Fruit fly (Drosophila melanogaster) S2 (cell line): ENCODE measurements around the gene CG42854.

Experiments
- CG8478 ChIP-seq: fragments of >200 bp; optimal IDR thresholded peaks from 2 replicates; lab custom pipeline; 2018
- CTCF ChIP-seq, 2 experiments: fragments of >200 bp; optimal IDR thresholded peaks; 2 replicates each; lab custom pipeline; 2018

CG42854 gene

dm6 chrX:17246916-17247315, at the start of gene CG42854:
CG42854 (minus strand) TSS chrX:17247016.
- TF ChIP-seq CTCF (optimal IDR thresholded peaks at IDR 0.05; lab: Kevin White, UChicago) (no peak), CG8478 (no peak)

dm6 chrX:17294979-17295378, 48.2 kb upstream of the CG42854 start:
- TF ChIP-seq CG8478, result no peak
- TF ChIP-seq CTCF (optimal IDR thresholded peaks at IDR 0.05; lab: Kevin White, UChicago), result no peak

- TF ChIP-seq CTCF (optimal IDR thresholded peaks at IDR 0.05; lab: Kevin White, UChicago), result no peak
- no peak for TF ChIP-seq CG8478
Observed at dm6 chrX:17294169-17294833, 47.5 kb upstream of the CG42854 start.

- TF ChIP-seq CTCF (optimal IDR thresholded peaks at IDR 0.05; lab: Kevin White, UChicago), result no peak
- no peak for TF ChIP-seq CG8478
Observed at dm6 chrX:17293385-17293784, 46.6 kb upstream of the CG42854 start.

- TF ChIP-seq CG8478 (no peak), CTCF (optimal IDR thresholded peaks at IDR 0.05; lab: Kevin White, UChicago) (no peak)
Observed at dm6 chrX:17292050-17292730, 45.4 kb upstream of the CG42854 start.

- no peak for TF ChIP-seq CG8478
- TF ChIP-seq CTCF (optimal IDR thresholded peaks at IDR 0.05; lab: Kevin White, UChicago), result peak; percentile 26 to 27
Observed at dm6 chrX:17290960-17291432, 44.2 kb upstream of the CG42854 start.

- TF ChIP-seq CTCF (optimal IDR thresholded peaks at IDR 0.05; lab: Kevin White, UChicago) (no peak), CG8478 (no peak)
Observed at dm6 chrX:17290154-17290959, 43.5 kb upstream of the CG42854 start.

dm6 chrX:17289225-17289624, 42.4 kb upstream of the CG42854 start:
- TF ChIP-seq CTCF (optimal IDR thresholded peaks at IDR 0.05; lab: Kevin White, UChicago), result no peak
- no peak for TF ChIP-seq CG8478

dm6 chrX:17285069-17285468, 38.3 kb upstream of the CG42854 start:
- TF ChIP-seq CTCF (optimal IDR thresholded peaks at IDR 0.05; lab: Kevin White, UChicago) (no peak), CG8478 (no peak)

- TF ChIP-seq CTCF (optimal IDR thresholded peaks at IDR 0.05; lab: Kevin White, UChicago), result no peak
- TF ChIP-seq CG8478, result no peak
Observed at dm6 chrX:17284400-17284799, 37.6 kb upstream of the CG42854 start, which contains the start of gene CG8661. CG8661 (minus strand) TSS chrX:17284500.

- TF ChIP-seq CG8478 (no peak), CTCF (optimal IDR thresholded peaks at IDR 0.05; lab: Kevin White, UChicago) (no peak)
Observed at dm6 chrX:17282626-17283025, 35.8 kb upstream of the CG42854 start, which contains the start of gene CG8664. CG8664 (minus strand) TSS chrX:17282726.

- no peak for TF ChIP-seq CTCF (optimal IDR thresholded peaks at IDR 0.05; lab: Kevin White, UChicago)
- TF ChIP-seq CG8478, result no peak
Observed at dm6 chrX:17282196-17282595, 35.4 kb upstream of the CG42854 start, which contains the start of gene CG5445. CG5445 (plus strand) TSS chrX:17282496.

dm6 chrX:17274798-17275197, 28.0 kb upstream of the CG42854 start:
- TF ChIP-seq CG8478 (no peak), CTCF (optimal IDR thresholded peaks at IDR 0.05; lab: Kevin White, UChicago) (no peak)

dm6 chrX:17265402-17266028, 18.7 kb upstream of the CG42854 start:
- TF ChIP-seq CG8478, result no peak
- no peak for TF ChIP-seq CTCF (optimal IDR thresholded peaks at IDR 0.05; lab: Kevin White, UChicago)

dm6 chrX:17262049-17262448, 15.2 kb upstream of the CG42854 start:
- TF ChIP-seq CTCF (optimal IDR thresholded peaks at IDR 0.05; lab: Kevin White, UChicago) (no peak), CG8478 (no peak)
